Fruit fly (Drosophila melanogaster): ENCODE results near the gene tara.

The tara gene

dm6 chr3R:16224415-16225165, 861 bp upstream of the tara start (continued):
- TF ChIP-seq CG12071 (GFP tag; optimal IDR thresholded peaks at IDR 0.05): peak; percentile 97
- peak; percentile 95 for TF ChIP-seq CG11398 (GFP tag; optimal IDR thresholded peaks at IDR 0.05)
- peak; percentile 93 for TF ChIP-seq gcm2 (GFP tag; optimal IDR thresholded peaks at IDR 0.05)
- TF ChIP-seq Rx (GFP tag; IDR thresholded peaks at IDR 0.05): no peak
- no peak for TF ChIP-seq Dip2 (GFP tag; IDR thresholded peaks at IDR 0.05)
- no peak for TF ChIP-seq nerfin-2 (GFP tag; IDR thresholded peaks at IDR 0.05; ENCODE audit: partially characterized antibody)
- TF ChIP-seq CG14860 (GFP tag; IDR thresholded peaks at IDR 0.05; ENCODE audit: partially characterized antibody): no peak
- TF ChIP-seq CG10147 (GFP tag; optimal IDR thresholded peaks at IDR 0.05): peak; percentile 98
- no peak for TF ChIP-seq HLH4C (GFP tag; IDR thresholded peaks at IDR 0.05; ENCODE audit: partially characterized antibody)
- peak; percentile 91 for TF ChIP-seq pros (GFP tag; optimal IDR thresholded peaks at IDR 0.05)
- TF ChIP-seq CG3065 (GFP tag; optimal IDR thresholded peaks at IDR 0.05): peak; percentile 81
- peak; percentile 75 for TF ChIP-seq grn (GFP tag; optimal IDR thresholded peaks at IDR 0.05)
- peak; percentile 96 for TF ChIP-seq CG12236 (GFP tag; optimal IDR thresholded peaks at IDR 0.05)
- no peak for TF ChIP-seq H2.0 (GFP tag; IDR thresholded peaks at IDR 0.05)
- TF ChIP-seq bbx (GFP tag; IDR thresholded peaks at IDR 0.05; ENCODE audit: partially characterized antibody): no peak
- no peak for TF ChIP-seq E2f1 (GFP tag; IDR thresholded peaks at IDR 0.05)
- TF ChIP-seq abd-A (tag; optimal IDR thresholded peaks at IDR 0.05): peak; percentile 96
- no peak for TF ChIP-seq lov (optimal IDR thresholded peaks at IDR 0.05)
- no peak for TF ChIP-seq lov (GFP tag; IDR thresholded peaks at IDR 0.05)
- TF ChIP-seq Lim3 (GFP tag; IDR thresholded peaks at IDR 0.05): no peak
- peak; percentile 96 for TF ChIP-seq NC2β (GFP tag; optimal IDR thresholded peaks at IDR 0.05)
- peak; percentile 99 for TF ChIP-seq CG8924 (tag; optimal IDR thresholded peaks at IDR 0.05)
- peak; percentile 98 for TF ChIP-seq CG1529 (GFP tag; optimal IDR thresholded peaks at IDR 0.05)
- TF ChIP-seq CG17361 (GFP tag; IDR thresholded peaks at IDR 0.05): no peak
- no peak for TF ChIP-seq Bgb (GFP tag; IDR thresholded peaks at IDR 0.05; ENCODE audit: partially characterized antibody)
- TF ChIP-seq ind (GFP tag; optimal IDR thresholded peaks at IDR 0.05): peak; percentile 96
- peak; percentile 97 for TF ChIP-seq CG6813 (GFP tag; optimal IDR thresholded peaks at IDR 0.05)
- no peak for TF ChIP-seq lmd (GFP tag; IDR thresholded peaks at IDR 0.05)
- peak; percentile 42 for TF ChIP-seq Elba2 (GFP tag; optimal IDR thresholded peaks at IDR 0.05)
- TF ChIP-seq Stat92E (GFP tag; optimal IDR thresholded peaks at IDR 0.05): peak in 1 of 3 experiments; percentile 99
- TF ChIP-seq CG8359 (GFP tag; optimal IDR thresholded peaks at IDR 0.05; ENCODE audit: borderline replicate concordance): peak; percentile 91
- peak; percentile 96 for TF ChIP-seq CG18764 (GFP tag; optimal IDR thresholded peaks at IDR 0.05)
- no peak for TF ChIP-seq CG11696 (GFP tag; IDR thresholded peaks at IDR 0.05)
- peak; percentile 54 for TF ChIP-seq mirr (GFP tag; optimal IDR thresholded peaks at IDR 0.05)
- TF ChIP-seq otp (GFP tag; IDR thresholded peaks at IDR 0.05): no peak
- TF ChIP-seq tin (GFP tag; optimal IDR thresholded peaks at IDR 0.05): peak; percentile 98
- TF ChIP-seq CG10654 (GFP tag; optimal IDR thresholded peaks at IDR 0.05): peak; percentile 96
- TF ChIP-seq mam (GFP tag; optimal IDR thresholded peaks at IDR 0.05): peak; percentile 97
- peak; percentile 98 for TF ChIP-seq Dek (tag; optimal IDR thresholded peaks at IDR 0.05)
- TF ChIP-seq CG16863 (GFP tag; optimal IDR thresholded peaks at IDR 0.05): peak; percentile 97
- no peak for TF ChIP-seq Aef1 (GFP tag; IDR thresholded peaks at IDR 0.05)
- TF ChIP-seq Dip3 (GFP tag; optimal IDR thresholded peaks at IDR 0.05): peak; percentile 97
- TF ChIP-seq CG11560 (tag; IDR thresholded peaks at IDR 0.05): no peak
- TF ChIP-seq CG15011 (GFP tag; optimal IDR thresholded peaks at IDR 0.05): peak; percentile 96
- TF ChIP-seq lbe (GFP tag; optimal IDR thresholded peaks at IDR 0.05): peak; percentile 71
- TF ChIP-seq bab2 (GFP tag; optimal IDR thresholded peaks at IDR 0.05): peak; percentile 98
- TF ChIP-seq ap (GFP tag; IDR thresholded peaks at IDR 0.05): no peak
- TF ChIP-seq CG33557 (GFP tag; optimal IDR thresholded peaks at IDR 0.05): peak; percentile 96
- no peak for TF ChIP-seq so (GFP tag; IDR thresholded peaks at IDR 0.05)
- TF ChIP-seq CG12219 (GFP tag; optimal IDR thresholded peaks at IDR 0.05): peak; percentile 95
